Fruit fly (Drosophila melanogaster): ENCODE data around the gene CG45492.
"Not testable (repeated sequence)": the region's sequence is repeated elsewhere in the genome, so short reads cannot be mapped to it uniquely, and the experiment has no call there.

CG45492 gene

dm6 chrX:19944047-19944446, at the start of gene CG45492:
TSS of gene CG45492 (minus strand) at chrX:19944147.
- not testable (repeated sequence) for TF ChIP-seq ato (GFP tag; IDR thresholded peaks at IDR 0.05; ENCODE audit: partially characterized antibody); CG14667 (GFP tag; IDR thresholded peaks at IDR 0.05); inv (GFP tag; IDR thresholded peaks at IDR 0.05; ENCODE audit: partially characterized antibody)

DNA sequence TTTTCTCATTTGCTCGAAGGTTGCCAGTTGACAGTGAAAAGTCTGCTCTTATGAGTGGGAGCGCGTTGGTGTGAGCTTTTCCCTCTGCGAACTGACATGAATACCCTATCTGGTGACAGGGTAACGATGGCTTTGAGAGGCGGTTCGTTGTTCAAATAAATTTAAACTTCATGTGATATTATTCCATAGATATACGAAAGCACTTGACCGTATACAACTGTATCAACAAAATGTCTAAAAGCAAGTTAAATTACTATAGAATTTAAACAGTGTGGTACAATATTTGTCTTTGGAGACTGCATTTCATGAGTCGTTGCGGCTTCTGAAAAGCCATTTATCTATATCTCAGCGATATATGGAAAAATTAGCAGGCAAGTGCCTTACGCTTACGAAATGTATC, 20.3 kb upstream of the CG45492 start:
- TF ChIP-seq sima (GFP tag; optimal IDR thresholded peaks at IDR 0.05) (no peak), CG12942 (GFP tag; optimal IDR thresholded peaks at IDR 0.05) (peak; percentile 0), ssp (GFP tag; IDR thresholded peaks at IDR 0.05) (0 out of 2 replicates have a peak, but pooled peaks have one; percentile 13), gsb (GFP tag; IDR thresholded peaks at IDR 0.05) (no peak), Neu2 (GFP tag; optimal IDR thresholded peaks at IDR 0.05; ENCODE audit: borderline replicate concordance) (no peak), kah (GFP tag; optimal IDR thresholded peaks at IDR 0.05) (no peak), hbn (GFP tag; IDR thresholded peaks at IDR 0.05; ENCODE audit: partially characterized antibody) (no peak), CG2875 (GFP tag; optimal IDR thresholded peaks at IDR 0.05) (no peak), shn (GFP tag; optimal IDR thresholded peaks at IDR 0.05) (no peak), Chrac-16 (GFP tag; optimal IDR thresholded peaks at IDR 0.05) (peak; percentile 17), CG4820 (GFP tag; optimal IDR thresholded peaks at IDR 0.05) (no peak), nom (GFP tag; optimal IDR thresholded peaks at IDR 0.05) (no peak), bcd (GFP tag; optimal IDR thresholded peaks at IDR 0.05) (peak; percentile 24), CG2202 (tag; optimal IDR thresholded peaks at IDR 0.05) (no peak), ewg (GFP tag; optimal IDR thresholded peaks at IDR 0.05) (no peak), HHEX (GFP tag; optimal IDR thresholded peaks at IDR 0.05) (peak; percentile 14), jing (GFP tag; optimal IDR thresholded peaks at IDR 0.05) (no peak), CG8944 (GFP tag; optimal IDR thresholded peaks at IDR 0.05) (no peak), eve (GFP tag; optimal IDR thresholded peaks at IDR 0.05) (peak in 1 of 2 experiments; percentile 5), pzg (GFP tag; optimal IDR thresholded peaks at IDR 0.05) (no peak), chif (GFP tag; optimal IDR thresholded peaks at IDR 0.05) (peak; percentile 7 to 25), CG15011 (GFP tag; optimal IDR thresholded peaks at IDR 0.05) (no peak), Lim3 (GFP tag; IDR thresholded peaks at IDR 0.05) (no peak), Doc3 (GFP tag; IDR thresholded peaks at IDR 0.05; ENCODE audit: partially characterized antibody) (no peak), CG10654 (GFP tag; optimal IDR thresholded peaks at IDR 0.05) (no peak), pho (GFP tag; optimal IDR thresholded peaks at IDR 0.05) (no peak), MTF-1 (GFP tag; optimal IDR thresholded peaks at IDR 0.05; ENCODE audit: borderline replicate concordance) (no peak), CG42726 (GFP tag; IDR thresholded peaks at IDR 0.05; ENCODE audit: partially characterized antibody) (no peak), lilli (GFP tag; optimal IDR thresholded peaks at IDR 0.05) (peak; percentile 50), CG10209 (GFP tag; optimal IDR thresholded peaks at IDR 0.05) (peak; percentile 33), CG14710 (tag; optimal IDR thresholded peaks at IDR 0.05) (no peak), Elba2 (GFP tag; optimal IDR thresholded peaks at IDR 0.05) (no peak), CG4404 (GFP tag; IDR thresholded peaks at IDR 0.05) (no peak), Hmr (GFP tag; optimal IDR thresholded peaks at IDR 0.05) (peak; percentile 45), CG13123 (GFP tag; optimal IDR thresholded peaks at IDR 0.05) (no peak), E2f1 (GFP tag; IDR thresholded peaks at IDR 0.05) (peak; percentile 50), Xbp1 (GFP tag; optimal IDR thresholded peaks at IDR 0.05) (peak; percentile 32), CG12299 (tag; optimal IDR thresholded peaks at IDR 0.05) (no peak), CG33213 (GFP tag; optimal IDR thresholded peaks at IDR 0.05) (no peak), Xrp1 (GFP tag; IDR thresholded peaks at IDR 0.05) (no peak), pita (GFP tag; optimal IDR thresholded peaks at IDR 0.05) (no peak), Nf-YC (tag; optimal IDR thresholded peaks at IDR 0.05) (peak; percentile 14), CG4730 (GFP tag; IDR thresholded peaks at IDR 0.05) (no peak), gem (tag; optimal IDR thresholded peaks at IDR 0.05) (peak; percentile 70), trh (GFP tag; optimal IDR thresholded peaks at IDR 0.05) (no peak), oc (tag; optimal IDR thresholded peaks at IDR 0.05) (no peak)

All from whole organism, embryonic.